Worm (Caenorhabditis elegans) whole organism, L4 larva: ENCODE data around the gene txt-11.
"Not testable (repeated sequence)": the region's sequence is repeated elsewhere in the genome, so short reads cannot be mapped to it uniquely, and the experiment has no call there.

ENCODE experiments used
- F44E2.7 ChIP-seq: fragments of 200-800 bp; sonication (Bioruptor generic); IDR thresholded peaks from 2 replicates; pipeline ENCODE4 v2.1.2; 2022; ENCODE audit warnings: missing genetic modification characterization, missing compliant biosample characterization
- R02D3.7 ChIP-seq: fragments of 150-350 bp; sonication (generic microtip); optimal IDR thresholded peaks from 3 replicates; lab custom pipeline; 2014; ENCODE audit warnings: missing biosample characterization, missing genetic modification characterization
- T20F7.1 ChIP-seq: fragments of 200-800 bp; sonication (Bioruptor generic); optimal IDR thresholded peaks from 2 replicates; lab custom pipeline; 2018; ENCODE audit warnings: mild to moderate bottlenecking, missing genetic modification characterization, missing compliant biosample characterization
- Y105C5A.15 ChIP-seq: fragments of 200-800 bp; sonication (Bioruptor generic); IDR thresholded peaks from 2 replicates; pipeline ENCODE4 v1.3.6; 2022; ENCODE audit warnings: missing genetic modification characterization, missing compliant biosample characterization
- Y5F2A.4 ChIP-seq: fragments of 200-800 bp; sonication (Bioruptor generic); optimal IDR thresholded peaks from 2 replicates; lab custom pipeline; 2018; ENCODE audit warnings: mild to moderate bottlenecking, missing genetic modification characterization, missing compliant biosample characterization
- ZK337.2 ChIP-seq: fragments of 200-800 bp; sonication (Bioruptor generic); IDR thresholded peaks from 2 replicates; pipeline ENCODE4 v1.3.6; 2022; ENCODE audit warnings: missing genetic modification reagents, missing genetic modification characterization, missing compliant biosample characterization
- aha-1 ChIP-seq: fragments of 150-350 bp; peaks from one replicate; lab custom pipeline; 2014; ENCODE audit warnings: missing biosample characterization, missing genetic modification characterization
- ceh-28 ChIP-seq: fragments of 150-350 bp; optimal IDR thresholded peaks from 2 replicates; lab custom pipeline; 2014; ENCODE audit warnings: missing biosample characterization, missing genetic modification reagents, missing genetic modification characterization
- ces-1 ChIP-seq: fragments of 150-350 bp; sonication (generic microtip); optimal IDR thresholded peaks from 4 replicates; lab custom pipeline; 2014; ENCODE audit warnings: missing biosample characterization, missing genetic modification reagents, missing genetic modification characterization
- daf-16 ChIP-seq, 3 experiments: sonication (generic microtip); optimal IDR thresholded peaks; 2 replicates each; lab custom pipeline; 2016 to 2017; ENCODE audit warnings: missing genetic modification characterization in 3 of 3, missing genetic modification reagents in 3 of 3, mild to moderate bottlenecking in 2 of 3, missing compliant biosample characterization in 2 of 3, missing biosample characterization in 1 of 3, moderate library complexity in 1 of 3
- daf-8 ChIP-seq: fragments of 200-800 bp; sonication (Bioruptor generic); IDR thresholded peaks from 2 replicates; pipeline ENCODE4 v1.3.6; 2022; ENCODE audit warnings: missing genetic modification characterization, missing compliant biosample characterization
- dmd-6 ChIP-seq: fragments of 200-800 bp; sonication (Bioruptor generic); IDR thresholded peaks from 2 replicates; pipeline ENCODE4 v1.3.6; 2022; ENCODE audit warnings: missing genetic modification reagents, missing genetic modification characterization, missing compliant biosample characterization
- dmd-8 ChIP-seq: fragments of 200-800 bp; sonication (Bioruptor generic); IDR thresholded peaks from 2 replicates; pipeline ENCODE4 v1.3.6; 2022; ENCODE audit warnings: missing genetic modification characterization, missing compliant biosample characterization
- dmd-9 ChIP-seq: fragments of 200-800 bp; sonication (Bioruptor generic); IDR thresholded peaks from 2 replicates; pipeline ENCODE4 v1.3.6; 2022; ENCODE audit warnings: missing genetic modification reagents, missing genetic modification characterization, missing compliant biosample characterization
- duxl-1 ChIP-seq: sonication (generic microtip); optimal IDR thresholded peaks from 2 replicates; lab custom pipeline; 2016; ENCODE audit warnings: mild to moderate bottlenecking, missing genetic modification characterization, moderate library complexity, missing compliant biosample characterization; ENCODE audit not compliant: poor library complexity
- dve-1 ChIP-seq: sonication (generic microtip); optimal IDR thresholded peaks from 2 replicates; lab custom pipeline; 2017; ENCODE audit warnings: antibody characterized with exemption, mild to moderate bottlenecking, missing genetic modification characterization, missing compliant biosample characterization; ENCODE audit not compliant: insufficient read depth
- fos-1 ChIP-seq: fragments of 150-350 bp; optimal IDR thresholded peaks from 2 replicates; lab custom pipeline; 2014; ENCODE audit warnings: missing biosample characterization, missing genetic modification characterization
- gei-8 ChIP-seq: fragments of 200-800 bp; sonication (Bioruptor generic); optimal IDR thresholded peaks from 2 replicates; lab custom pipeline; 2018; ENCODE audit warnings: mild to moderate bottlenecking, missing genetic modification characterization, missing compliant biosample characterization
- hlh-11 ChIP-seq: fragments of 200-800 bp; sonication (Bioruptor generic); optimal IDR thresholded peaks from 2 replicates; lab custom pipeline; 2018; ENCODE audit warnings: mild to moderate bottlenecking, missing genetic modification characterization, missing compliant biosample characterization
- hlh-30 ChIP-seq: sonication (generic microtip); optimal IDR thresholded peaks from 2 replicates; lab custom pipeline; 2017; ENCODE audit warnings: antibody characterized with exemption, mild to moderate bottlenecking, missing genetic modification characterization, missing compliant biosample characterization; ENCODE audit not compliant: insufficient read depth
- hmg-1.1 ChIP-seq: fragments of 200-800 bp; sonication (Bioruptor generic); IDR thresholded peaks from 2 replicates; pipeline ENCODE4 v1.3.6; 2022; ENCODE audit warnings: missing genetic modification reagents, missing genetic modification characterization, missing compliant biosample characterization
- lim-7 ChIP-seq: fragments of 200-800 bp; sonication (Bioruptor generic); IDR thresholded peaks from 2 replicates; pipeline ENCODE4 v1.3.6; 2022; ENCODE audit warnings: missing genetic modification characterization, missing compliant biosample characterization
- lin-1 ChIP-seq: fragments of 200-800 bp; sonication (Bioruptor generic); IDR thresholded peaks from 2 replicates; pipeline ENCODE4 v1.3.6; 2022; ENCODE audit warnings: missing genetic modification reagents, missing genetic modification characterization, missing compliant biosample characterization
- lin-13 ChIP-seq: fragments of 150-350 bp; optimal IDR thresholded peaks from 2 replicates; lab custom pipeline; 2014; ENCODE audit warnings: missing biosample characterization, missing genetic modification reagents, missing genetic modification characterization
- lsy-2 ChIP-seq, 2 experiments: fragments of 150-350 bp in 1 of 2; sonication (generic microtip) in 1 of 2; optimal IDR thresholded peaks; 2 replicates each; lab custom pipeline; 2014 to 2017; ENCODE audit warnings: missing biosample characterization in 2 of 2, missing genetic modification characterization in 2 of 2
- mes-2 ChIP-seq: sonication (generic microtip); optimal IDR thresholded peaks from 2 replicates; lab custom pipeline; 2016; ENCODE audit warnings: missing genotype, mild to moderate bottlenecking, missing genetic modification characterization, missing compliant biosample characterization; ENCODE audit not compliant: poor library complexity, severe bottlenecking
- mxl-3 ChIP-seq: fragments of 200-800 bp; sonication (Bioruptor generic); optimal IDR thresholded peaks from 2 replicates; lab custom pipeline; 2018; ENCODE audit warnings: mild to moderate bottlenecking, missing genetic modification characterization, missing compliant biosample characterization
- nhr-111 ChIP-seq: fragments of 200-800 bp; sonication (Bioruptor generic); optimal IDR thresholded peaks from 2 replicates; lab custom pipeline; 2018; ENCODE audit warnings: mild to moderate bottlenecking, missing genetic modification characterization, missing compliant biosample characterization
- nhr-237 ChIP-seq: sonication (generic microtip); optimal IDR thresholded peaks from 2 replicates; lab custom pipeline; 2017; ENCODE audit warnings: missing biosample characterization, missing genetic modification characterization
- nhr-28 ChIP-seq: fragments of 150-350 bp; optimal IDR thresholded peaks from 2 replicates; lab custom pipeline; 2014; ENCODE audit warnings: missing biosample characterization, missing genetic modification characterization
- nhr-48 ChIP-seq: sonication (generic microtip); optimal IDR thresholded peaks from 2 replicates; lab custom pipeline; 2016; ENCODE audit warnings: mild to moderate bottlenecking, missing genetic modification characterization, missing compliant biosample characterization
- nhr-77 ChIP-seq: fragments of 150-350 bp; optimal IDR thresholded peaks from 2 replicates; lab custom pipeline; 2014; ENCODE audit warnings: missing biosample characterization, missing genetic modification characterization
- pha-4 ChIP-seq, 2 experiments: fragments of 150-350 bp in 1 of 2; fragments of 200-800 bp in 1 of 2; sonication (Bioruptor generic) in 1 of 2; IDR thresholded peaks in 1 of 2; optimal IDR thresholded peaks in 1 of 2; 2 replicates each; pipeline versions ENCODE4 v1.3.6 to Lab custom; 2014 to 2022; ENCODE audit warnings: missing genetic modification characterization in 2 of 2, missing genetic modification reagents in 2 of 2, missing biosample characterization in 1 of 2, missing compliant biosample characterization in 1 of 2
- php-3 ChIP-seq: fragments of 200-800 bp; sonication (Bioruptor generic); IDR thresholded peaks from 2 replicates; pipeline ENCODE4 v1.3.6; 2022; ENCODE audit warnings: missing genetic modification reagents, missing genetic modification characterization, missing compliant biosample characterization
- pqm-1 ChIP-seq: sonication (generic microtip); optimal IDR thresholded peaks from 2 replicates; lab custom pipeline; 2017; ENCODE audit warnings: missing biosample characterization, missing genetic modification characterization
- rbr-2 ChIP-seq: sonication (generic microtip); optimal IDR thresholded peaks from 2 replicates; lab custom pipeline; 2016; ENCODE audit warnings: missing genotype, missing genetic modification characterization, missing compliant biosample characterization
- skn-1 ChIP-seq: fragments of 150-350 bp; optimal IDR thresholded peaks from 2 replicates; lab custom pipeline; 2014; ENCODE audit warnings: missing biosample characterization, missing genetic modification characterization
- tag-97 ChIP-seq: fragments of 200-800 bp; sonication (Bioruptor generic); IDR thresholded peaks from 2 replicates; pipeline ENCODE4 v1.3.6; 2022; ENCODE audit warnings: missing genetic modification characterization, missing compliant biosample characterization
- zfp-2 ChIP-seq: sonication (generic microtip); optimal IDR thresholded peaks from 2 replicates; lab custom pipeline; 2016; ENCODE audit warnings: mild to moderate bottlenecking, missing genetic modification characterization, missing compliant biosample characterization
- zip-11 ChIP-seq: fragments of 200-800 bp; sonication (Bioruptor generic); IDR thresholded peaks from 2 replicates; pipeline ENCODE4 v1.3.6; 2022; ENCODE audit warnings: missing genetic modification characterization, missing compliant biosample characterization
- zip-2 ChIP-seq: fragments of 150-350 bp; optimal IDR thresholded peaks from 2 replicates; lab custom pipeline; 2014; ENCODE audit warnings: missing biosample characterization, missing genetic modification characterization

Gene txt-11

DNA sequence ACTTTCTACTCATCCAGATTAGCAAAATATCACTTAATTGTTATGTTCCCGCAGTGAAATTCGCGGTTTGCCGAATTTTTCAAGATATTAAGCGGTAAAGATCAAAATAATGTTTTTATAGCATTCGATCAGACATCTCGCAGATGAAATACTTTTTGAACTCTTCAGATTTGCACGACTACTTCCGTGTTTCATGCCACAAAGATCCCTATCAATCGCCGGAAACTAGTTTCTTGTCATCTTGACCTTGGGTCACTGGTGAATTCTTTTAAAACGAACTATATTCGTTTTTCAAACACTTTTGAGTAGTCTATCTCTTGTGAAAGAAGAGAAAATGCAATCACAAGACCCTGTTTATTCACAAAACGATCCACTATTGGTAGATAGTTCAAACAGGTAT is at the start of gene txt-11:
Gene txt-11 (plus strand): TSS at position 301 of the 400 bp plus-strand sequence.
- TF ChIP-seq dmd-6 (0 out of 2 replicates have a peak, but pooled peaks have one; percentile 15), php-3 (no peak)

- TF ChIP-seq nhr-237; nhr-77 (tag; lab: Kevin White, UChicago); lin-13 (GFP tag; lab: Kevin White, UChicago): not testable (repeated sequence)
- TF ChIP-seq, all 104 proteins: peak for 0; not testable (repeated sequence) for 104
Observed at ce11 chrV:3367773-3368172, 45.3 kb upstream of the txt-11 start, which contains the start of gene C04E12.2. C04E12.2 (plus strand) TSS chrV:3368073.

DNA sequence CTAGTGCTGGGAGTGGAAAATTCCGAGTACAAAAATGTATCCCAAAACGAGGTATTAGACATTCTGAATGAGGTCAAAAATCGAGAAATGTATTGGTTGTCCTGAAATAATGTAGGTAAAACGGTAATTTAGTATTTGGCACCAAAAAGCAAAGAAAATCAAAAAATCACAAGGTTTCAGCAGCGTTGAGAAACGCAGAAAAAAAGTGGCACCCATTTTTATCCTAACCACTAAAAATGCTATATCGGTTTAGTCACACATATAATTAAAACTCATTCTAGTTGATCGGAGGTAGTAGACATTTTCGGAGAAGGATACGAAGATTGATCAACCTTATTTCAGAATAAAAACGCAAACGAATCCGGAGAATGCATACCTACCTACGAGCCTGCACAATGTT is 40.4 kb upstream of the txt-11 start, which contains the start of gene srx-121:
Gene srx-121 (minus strand): TSS at position 101 of the 400 bp plus-strand sequence.
- TF ChIP-seq hlh-11 (no peak), lim-7 (no peak), dmd-9 (GFP tag; lab: Robert Waterston, UW) (no peak), lin-13 (GFP tag; lab: Kevin White, UChicago) (no peak), hmg-1.1 (GFP tag; lab: Robert Waterston, UW) (no peak), Y105C5A.15 (GFP tag; lab: Robert Waterston, UW) (no peak), zip-11 (GFP tag; lab: Robert Waterston, UW) (no peak), skn-1 (tag; lab: Kevin White, UChicago) (no peak), ZK337.2 (no peak), tag-97 (GFP tag; lab: Robert Waterston, UW) (no peak), nhr-111 (no peak), Y5F2A.4 (no peak), ces-1 (GFP tag; lab: Kevin White, UChicago) (no peak), rbr-2 (tag; lab: Kevin White, UChicago) (no peak), gei-8 (GFP tag; lab: Kevin White, UChicago) (no peak), dmd-6 (no peak), dve-1 (tag; lab: Kevin White, UChicago) (no peak), R02D3.7 (tag; lab: Kevin White, UChicago) (no peak), aha-1 (no peak)

- TF ChIP-seq lsy-2 (tag; optimal IDR thresholded peaks at IDR 0.05; lab: Kevin White, UChicago) (no peak), lin-1 (GFP tag; lab: Robert Waterston, UW) (no peak), T20F7.1 (no peak), zip-2 (no peak), ceh-28 (tag; lab: Kevin White, UChicago) (no peak)
Observed at ce11 chrV:3376973-3377372, 36.1 kb upstream of the txt-11 start, which contains the start of gene srbc-2. srbc-2 (minus strand) TSS chrV:3377073.

- peak; percentile 40 for TF ChIP-seq mes-2
- no peak for TF ChIP-seq pha-4 (GFP tag; IDR thresholded peaks at IDR 0.05; lab: Robert Waterston, UW)
- peak; percentile 40 for TF ChIP-seq pha-4 (tag; optimal IDR thresholded peaks at IDR 0.05; lab: Kevin White, UChicago)
- TF ChIP-seq daf-8 (GFP tag; lab: Robert Waterston, UW) = no peak
- TF ChIP-seq lsy-2 (tag; optimal IDR thresholded peaks at IDR 0.05; lab: Kevin White, UChicago) = no peak
- peak; percentile 57 for TF ChIP-seq hlh-30
- no peak for TF ChIP-seq dve-1 (tag; lab: Kevin White, UChicago)
- TF ChIP-seq lin-1 (GFP tag; lab: Robert Waterston, UW) = peak; percentile 25; the same call in 1 of the 2 replicates
- TF ChIP-seq Y105C5A.15 (GFP tag; lab: Robert Waterston, UW) = no peak
- TF ChIP-seq pqm-1 (tag; lab: Kevin White, UChicago) = peak; percentile 1
- TF ChIP-seq aha-1 = no peak
- TF ChIP-seq dmd-6 = peak; percentile 81
- TF ChIP-seq php-3 = 0 out of 2 replicates have a peak, but pooled peaks have one; percentile 42
- TF ChIP-seq F44E2.7 = no peak
- TF ChIP-seq duxl-1 (tag; lab: Kevin White, UChicago) = peak; percentile 21
- peak; percentile 42; the same call in 1 of the 2 replicates for TF ChIP-seq hmg-1.1 (GFP tag; lab: Robert Waterston, UW)
- peak; percentile 82 for TF ChIP-seq nhr-48
- no peak for TF ChIP-seq dmd-8 (GFP tag; lab: Robert Waterston, UW)
- TF ChIP-seq nhr-28 (tag; lab: Kevin White, UChicago) = peak; percentile 90
- peak; percentile 82 for TF ChIP-seq hlh-11
- TF ChIP-seq zfp-2 (tag; lab: Kevin White, UChicago) = no peak
- peak in 1 of 2 experiments; percentile 36 for TF ChIP-seq daf-16 (GFP tag; optimal IDR thresholded peaks at IDR 0.05; lab: Kevin White, UChicago)
- TF ChIP-seq daf-16 (tag; optimal IDR thresholded peaks at IDR 0.05; lab: Kevin White, UChicago) = peak; percentile 63
- peak; percentile 59 for TF ChIP-seq mxl-3 (GFP tag; lab: Kevin White, UChicago)
- TF ChIP-seq fos-1 (tag; lab: Kevin White, UChicago) = no peak
- TF ChIP-seq nhr-77 (tag; lab: Kevin White, UChicago) = peak; percentile 54
Observed at ce11 chrV:3388299-3388698, 24.8 kb upstream of the txt-11 start.
